Worm (Caenorhabditis elegans): ENCODE data around the gene ZC404.2.

Gene ZC404.2

ce11 chrV:6796894-6797293 lies 9.1 kb downstream of the ZC404.2 start (continued):
- TF ChIP-seq nhr-84 (tag; optimal IDR thresholded peaks at IDR 0.05) (no peak), ztf-4 (tag; optimal IDR thresholded peaks at IDR 0.05) (no peak), swsn-7 (tag; optimal IDR thresholded peaks at IDR 0.05) (peak; percentile 8), nhr-12 (tag; optimal IDR thresholded peaks at IDR 0.05) (no peak), lin-15B (tag; optimal IDR thresholded peaks at IDR 0.05) (no peak), rnt-1 (tag; optimal IDR thresholded peaks at IDR 0.05) (peak; percentile 34), vab-15 (tag; optimal IDR thresholded peaks at IDR 0.05) (no peak), C16A3.4 (tag; optimal IDR thresholded peaks at IDR 0.05) (no peak), fkh-8 (tag; optimal IDR thresholded peaks at IDR 0.05) (no peak), elt-3 (tag; optimal IDR thresholded peaks at IDR 0.05) (no peak), efl-3 (GFP tag; optimal IDR thresholded peaks at IDR 0.05) (no peak), Y116A8C.19 (tag; optimal IDR thresholded peaks at IDR 0.05; ENCODE audit: borderline replicate concordance) (no peak), jun-1 (tag; optimal IDR thresholded peaks at IDR 0.05) (no peak), fkh-4 (tag; optimal IDR thresholded peaks at IDR 0.05; ENCODE audit: borderline replicate concordance) (no peak), nhr-11 (tag; optimal IDR thresholded peaks at IDR 0.05) (no peak), mab-9 (GFP tag; IDR thresholded peaks at IDR 0.05) (no peak), nhr-28 (tag; optimal IDR thresholded peaks at IDR 0.05) (no peak), pag-3 (tag; optimal IDR thresholded peaks at IDR 0.05; ENCODE audit: borderline replicate concordance, insufficient read depth) (no peak), tlp-1 (tag; optimal IDR thresholded peaks at IDR 0.05) (no peak), lin-39 (tag; optimal IDR thresholded peaks at IDR 0.05) (no peak), egl-27 (tag; optimal IDR thresholded peaks at IDR 0.05) (no peak), fkh-10 (GFP tag; optimal IDR thresholded peaks at IDR 0.05) (no peak), nhr-71 (tag; optimal IDR thresholded peaks at IDR 0.05) (peak; percentile 20), sup-37 (GFP tag; optimal IDR thresholded peaks at IDR 0.05) (no peak), unc-98 (GFP tag; IDR thresholded peaks at IDR 0.05) (no peak), ces-1 (GFP tag; optimal IDR thresholded peaks at IDR 0.05) (no peak), nhr-77 (tag; optimal IDR thresholded peaks at IDR 0.05) (no peak), irx-1 (tag; optimal IDR thresholded peaks at IDR 0.05) (no peak), nhr-76 (tag; optimal IDR thresholded peaks at IDR 0.05) (no peak), dpl-1 (GFP tag; optimal IDR thresholded peaks at IDR 0.05) (peak in 1 of 3 experiments; percentile 4), ceh-82 (tag; optimal IDR thresholded peaks at IDR 0.05) (peak in 2 of 3 experiments; percentile 3 to 33), skn-1 (tag; optimal IDR thresholded peaks at IDR 0.05) (no peak), mdl-1 (tag; optimal IDR thresholded peaks at IDR 0.05) (peak in 1 of 2 experiments; percentile 18), pqm-1 (tag; optimal IDR thresholded peaks at IDR 0.05) (no peak), ceh-90 (tag; optimal IDR thresholded peaks at IDR 0.05) (no peak)

- TF ChIP-seq unc-30 (tag; optimal IDR thresholded peaks at IDR 0.05) (no peak), fkh-8 (tag; optimal IDR thresholded peaks at IDR 0.05) (peak; percentile 30), sup-37 (GFP tag; optimal IDR thresholded peaks at IDR 0.05) (no peak), Y116A8C.19 (tag; optimal IDR thresholded peaks at IDR 0.05; ENCODE audit: borderline replicate concordance) (no peak)
Measured at ce11 chrV:6799564-6799963, 11.8 kb downstream of the ZC404.2 start, which contains the start of gene dmsr-9. Gene dmsr-9, minus strand, starts transcription at chrV:6799664.

- no peak for TF ChIP-seq nhr-84 (tag; optimal IDR thresholded peaks at IDR 0.05)
- TF ChIP-seq ceh-63 (GFP tag; optimal IDR thresholded peaks at IDR 0.05) = no peak
- TF ChIP-seq efl-1 (optimal IDR thresholded peaks at IDR 0.05) = no peak
- peak in 1 of 2 experiments; percentile 71 for TF ChIP-seq efl-1 (GFP tag; optimal IDR thresholded peaks at IDR 0.05 in 1 of 2)
Measured at ce11 chrV:6801850-6802249, 14.1 kb downstream of the ZC404.2 start, which contains the start of gene dmsr-10. Gene dmsr-10, minus strand, starts transcription at chrV:6801950.

ce11 chrV:6803992-6804391 lies 16.2 kb downstream of the ZC404.2 start, which contains the start of gene dmsr-11:
Gene dmsr-11, minus strand, starts transcription at chrV:6804092.
- TF ChIP-seq ces-1 (GFP tag; optimal IDR thresholded peaks at IDR 0.05) = no peak
- no peak for TF ChIP-seq ztf-4 (tag; optimal IDR thresholded peaks at IDR 0.05)
- no peak for TF ChIP-seq fos-1 (tag; optimal IDR thresholded peaks at IDR 0.05)
